Worm (Caenorhabditis elegans) whole organism, young adult: Measurements from ENCODE around the gene sms-2.
A peak's percentile ranks its signal among the peaks of the same experiment; 100 is the strongest.

Experiments used
- B0035.1 ChIP-seq: sonication (generic microtip); optimal IDR thresholded peaks from 2 replicates; lab custom pipeline; 2016; ENCODE audit warnings: missing genetic modification characterization, mild to moderate bottlenecking, missing compliant biosample characterization, missing genotype, missing genetic modification reagents
- egl-44 ChIP-seq: fragments of 200-800 bp; sonication (Bioruptor generic); IDR thresholded peaks from 2 replicates; pipeline ENCODE4 v1.3.6; 2022; ENCODE audit warnings: missing genetic modification reagents, missing genetic modification characterization, missing compliant biosample characterization
- snpc-1.1 ChIP-seq: sonication (generic microtip); optimal IDR thresholded peaks from 2 replicates; lab custom pipeline; 2017; ENCODE audit warnings: missing genetic modification characterization, mild to moderate bottlenecking, missing compliant biosample characterization, antibody characterized with exemption, moderate library complexity, missing genotype, missing genetic modification reagents; ENCODE audit not compliant: insufficient read depth
- tbp1 ChIP-seq: fragments of 200-800 bp; sonication (Bioruptor generic); optimal IDR thresholded peaks from 2 replicates; lab custom pipeline; 2018; ENCODE audit warnings: mild to moderate bottlenecking, missing genetic modification characterization, missing compliant biosample characterization
- unc-62 ChIP-seq: fragments of 150-350 bp; optimal IDR thresholded peaks from 2 replicates; lab custom pipeline; 2014; ENCODE audit warnings: missing biosample characterization, missing genetic modification reagents, missing genetic modification characterization

ce11 chrX:977958-978686, 29.4 kb upstream of the sms-2 start, which contains the start of gene abhd-3.2:
- TF ChIP-seq snpc-1.1 (tag; lab: Kevin White, UChicago), result no peak
- TF ChIP-seq B0035.1 (tag; lab: Kevin White, UChicago), result no peak
- peak; percentile 12 for TF ChIP-seq tbp1 (GFP tag; lab: Kevin White, UChicago)
- peak; percentile 66 for TF ChIP-seq unc-62 (GFP tag; lab: Kevin White, UChicago)
- no peak for TF ChIP-seq egl-44 (GFP tag; lab: Robert Waterston, UW)
